Fruit fly (Drosophila melanogaster): ENCODE results near the gene CG31371.

DNA sequence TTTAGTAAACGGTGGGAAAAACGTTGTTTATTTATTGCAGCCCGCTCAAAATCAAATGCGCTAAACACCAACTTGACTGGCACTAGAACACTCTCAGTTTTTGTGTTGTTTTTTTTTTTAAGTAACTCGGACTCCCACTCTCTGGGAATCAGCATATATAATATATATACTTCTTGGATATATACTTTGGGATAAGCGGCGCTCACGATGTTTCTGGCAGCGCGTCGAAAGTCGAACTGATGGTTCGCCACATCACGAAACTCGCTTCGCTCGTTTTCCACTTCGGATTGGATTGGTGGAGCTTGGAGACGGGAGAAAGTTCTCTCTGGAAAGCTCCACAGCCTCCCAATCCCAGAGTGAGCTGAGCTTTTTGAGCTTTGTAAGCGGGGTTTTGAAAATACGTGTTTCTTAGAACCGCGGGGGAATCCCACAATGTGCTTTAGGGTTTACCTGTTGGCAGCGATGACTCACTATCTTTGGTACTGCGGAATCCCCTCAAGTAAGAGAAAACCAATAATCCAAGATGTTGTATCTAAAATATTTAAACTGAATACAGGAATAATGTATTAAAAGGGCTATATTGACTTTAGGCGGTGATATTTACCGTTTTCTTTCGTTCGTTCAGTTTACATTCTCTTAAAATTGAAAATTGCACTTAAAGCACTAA lies 23.6 kb upstream of the CG31371 start, which contains the start of gene jdp:
- TF ChIP-seq CTCF (optimal IDR thresholded peaks at IDR 0.05) = no peak
- no peak for TF ChIP-seq CG8478 (optimal IDR thresholded peaks at IDR 0.05)

Measured in S2 (cell line).